Fruit fly (Drosophila melanogaster) whole organism, prepupa: ENCODE data around the gene CG13042.
A peak's percentile ranks its signal among the peaks of the same experiment; 100 is the strongest.

ENCODE experiments used
- CG10669 ChIP-seq: fragments of 200-800 bp; sonication (Bioruptor generic); optimal IDR thresholded peaks from 3 replicates; lab custom pipeline; 2018; ENCODE audit warnings: missing biosample characterization, mild to moderate bottlenecking, missing genetic modification characterization, moderate library complexity
- CG11294 ChIP-seq: fragments of 200-800 bp; sonication (Bioruptor generic); IDR thresholded peaks from 2 replicates; pipeline ENCODE4 v1.3.6; 2022; ENCODE audit warnings: missing biosample characterization, missing genetic modification characterization
- CG15336 ChIP-seq: fragments of 200-800 bp; sonication (Bioruptor generic); IDR thresholded peaks from 2 replicates; pipeline ENCODE4 v1.3.6; 2022; ENCODE audit warnings: missing biosample characterization, missing genetic modification characterization
- CG16779 ChIP-seq: fragments of 200-800 bp; sonication (Bioruptor generic); optimal IDR thresholded peaks from 3 replicates; lab custom pipeline; 2017; ENCODE audit warnings: missing biosample characterization, mild to moderate bottlenecking, missing genetic modification characterization
- CG3032 ChIP-seq: fragments of 200-800 bp; optimal IDR thresholded peaks from 2 replicates; lab custom pipeline; 2019; ENCODE audit warnings: missing biosample characterization, mild to moderate bottlenecking, missing genetic modification characterization, moderate library complexity
- CG32006 ChIP-seq: fragments of 200-800 bp; sonication (Bioruptor generic); optimal IDR thresholded peaks from 3 replicates; lab custom pipeline; 2017; ENCODE audit warnings: missing biosample characterization, mild to moderate bottlenecking, missing genetic modification characterization
- CG3919 ChIP-seq: fragments of 200-800 bp; sonication (Bioruptor generic); optimal IDR thresholded peaks from 3 replicates; lab custom pipeline; 2016; ENCODE audit warnings: missing biosample characterization, missing genetic modification characterization
- CG6163 ChIP-seq: fragments of 200-800 bp; sonication (Bioruptor generic); IDR thresholded peaks from 3 replicates; pipeline ENCODE4 v1.3.6; 2022; ENCODE audit warnings: missing biosample characterization, missing genetic modification characterization
- CG6276 ChIP-seq: fragments of 200-800 bp; sonication (Bioruptor generic); optimal IDR thresholded peaks from 2 replicates; lab custom pipeline; 2017; ENCODE audit warnings: missing biosample characterization, mild to moderate bottlenecking, missing genetic modification characterization
- CG6792 ChIP-seq: fragments of 200-800 bp; sonication (Bioruptor generic); optimal IDR thresholded peaks from 3 replicates; lab custom pipeline; 2016; ENCODE audit warnings: missing biosample characterization, missing genetic modification characterization
- CG6854 ChIP-seq: fragments of 200-800 bp; sonication (Bioruptor generic); optimal IDR thresholded peaks from 2 replicates; lab custom pipeline; 2017; ENCODE audit warnings: missing biosample characterization, mild to moderate bottlenecking, missing genetic modification characterization
- CG8119 ChIP-seq: fragments of 200-800 bp; sonication (Bioruptor generic); IDR thresholded peaks from 3 replicates; pipeline ENCODE4 v1.3.6; 2022; ENCODE audit warnings: missing biosample characterization, missing genetic modification characterization
- CG8319 ChIP-seq: fragments of 200-800 bp; sonication (Bioruptor generic); optimal IDR thresholded peaks from 3 replicates; lab custom pipeline; 2016; ENCODE audit warnings: missing biosample characterization, missing genetic modification characterization
- CG9139 ChIP-seq: fragments of 200-800 bp; sonication (Bioruptor generic); optimal IDR thresholded peaks from 3 replicates; lab custom pipeline; 2017; ENCODE audit warnings: missing biosample characterization, mild to moderate bottlenecking, missing genetic modification characterization
- Eip75B ChIP-seq: fragments of 200-800 bp; sonication (Bioruptor generic); optimal IDR thresholded peaks from 3 replicates; lab custom pipeline; 2016; ENCODE audit warnings: missing biosample characterization, missing genetic modification characterization
- Eip78C ChIP-seq: fragments of 200-800 bp; sonication (Bioruptor generic); peaks from one replicate; lab custom pipeline; 2016; ENCODE audit warnings: missing biosample characterization, missing genetic modification characterization
- Eip93F ChIP-seq: fragments of 200-800 bp; sonication (Bioruptor generic); optimal IDR thresholded peaks from 2 replicates; lab custom pipeline; 2016; ENCODE audit warnings: missing biosample characterization, mild to moderate bottlenecking, missing genetic modification characterization
- Ets96B ChIP-seq: fragments of 200-800 bp; optimal IDR thresholded peaks from 2 replicates; lab custom pipeline; 2019; ENCODE audit warnings: missing biosample characterization, mild to moderate bottlenecking, missing genetic modification characterization, moderate library complexity
- Hr4 ChIP-seq: fragments of 200-800 bp; sonication (Bioruptor generic); optimal IDR thresholded peaks from 3 replicates; lab custom pipeline; 2016; ENCODE audit warnings: missing biosample characterization, missing genetic modification characterization
- Lpt ChIP-seq: fragments of 200-800 bp; sonication (Bioruptor generic); optimal IDR thresholded peaks from 3 replicates; lab custom pipeline; 2016; ENCODE audit warnings: missing biosample characterization, missing genetic modification characterization
- Met ChIP-seq: fragments of 200-800 bp; sonication (Bioruptor generic); optimal IDR thresholded peaks from 3 replicates; lab custom pipeline; 2016; ENCODE audit warnings: missing biosample characterization, missing genetic modification characterization
- OdsH ChIP-seq: fragments of 200-800 bp; sonication (Bioruptor generic); optimal IDR thresholded peaks from 3 replicates; lab custom pipeline; 2016; ENCODE audit warnings: missing biosample characterization, missing genetic modification characterization
- Smox ChIP-seq: fragments of 200-800 bp; sonication (Bioruptor generic); optimal IDR thresholded peaks from 3 replicates; lab custom pipeline; 2016; ENCODE audit warnings: missing biosample characterization, missing genetic modification characterization
- Sox14 ChIP-seq: fragments of 200-800 bp; sonication (Bioruptor generic); optimal IDR thresholded peaks from 3 replicates; lab custom pipeline; 2016; ENCODE audit warnings: missing biosample characterization, missing genetic modification characterization
- Sox15 ChIP-seq: fragments of 200-800 bp; sonication (Bioruptor generic); optimal IDR thresholded peaks from 3 replicates; lab custom pipeline; 2016; ENCODE audit warnings: missing biosample characterization, missing genetic modification characterization
- acj6 ChIP-seq: fragments of 200-800 bp; sonication (Bioruptor generic); optimal IDR thresholded peaks from 3 replicates; lab custom pipeline; 2016; ENCODE audit warnings: missing biosample characterization, missing genetic modification characterization
- cyc ChIP-seq: fragments of 200-800 bp; sonication (Bioruptor generic); optimal IDR thresholded peaks from 3 replicates; lab custom pipeline; 2016; ENCODE audit warnings: missing biosample characterization, missing genetic modification characterization
- dac ChIP-seq: fragments of 200-800 bp; sonication (Bioruptor generic); optimal IDR thresholded peaks from 2 replicates; lab custom pipeline; 2017; ENCODE audit warnings: missing biosample characterization, mild to moderate bottlenecking, missing genetic modification characterization
- dsx ChIP-seq: fragments of 200-800 bp; optimal IDR thresholded peaks from 3 replicates; lab custom pipeline; 2019; ENCODE audit warnings: missing biosample characterization, mild to moderate bottlenecking, missing genetic modification characterization, moderate library complexity; ENCODE audit not compliant: poor library complexity, severe bottlenecking
- eg ChIP-seq: fragments of 200-800 bp; sonication (Bioruptor generic); IDR thresholded peaks from 3 replicates; pipeline ENCODE4 v1.3.6; 2022; ENCODE audit warnings: missing biosample characterization, missing genetic modification characterization
- esn ChIP-seq: fragments of 200-800 bp; sonication (Bioruptor generic); optimal IDR thresholded peaks from 2 replicates; lab custom pipeline; 2016; ENCODE audit warnings: missing biosample characterization, mild to moderate bottlenecking, missing genetic modification characterization, moderate library complexity
- net ChIP-seq: fragments of 200-800 bp; sonication (Bioruptor generic); optimal IDR thresholded peaks from 3 replicates; lab custom pipeline; 2016; ENCODE audit warnings: missing biosample characterization, missing genetic modification characterization
- pdm3 ChIP-seq: fragments of 200-800 bp; sonication (Bioruptor generic); optimal IDR thresholded peaks from 3 replicates; lab custom pipeline; 2016; ENCODE audit warnings: missing biosample characterization, missing genetic modification characterization
- ss ChIP-seq, 2 experiments: fragments of 200-800 bp; sonication (Bioruptor generic); optimal IDR thresholded peaks; 2 replicates in 1 of 2; 3 replicates in 1 of 2; lab custom pipeline; 2017 to 2018; ENCODE audit warnings: mild to moderate bottlenecking in 2 of 2, missing biosample characterization in 2 of 2, missing genetic modification characterization in 2 of 2, moderate library complexity in 1 of 2
- svp ChIP-seq: fragments of 200-800 bp; sonication (Bioruptor generic); peaks from one replicate; lab custom pipeline; 2016; ENCODE audit warnings: missing biosample characterization, missing genetic modification characterization
- topi ChIP-seq: fragments of 200-800 bp; sonication (Bioruptor generic); optimal IDR thresholded peaks from 3 replicates; lab custom pipeline; 2016; ENCODE audit warnings: missing biosample characterization, missing genetic modification characterization

Gene CG13042

DNA sequence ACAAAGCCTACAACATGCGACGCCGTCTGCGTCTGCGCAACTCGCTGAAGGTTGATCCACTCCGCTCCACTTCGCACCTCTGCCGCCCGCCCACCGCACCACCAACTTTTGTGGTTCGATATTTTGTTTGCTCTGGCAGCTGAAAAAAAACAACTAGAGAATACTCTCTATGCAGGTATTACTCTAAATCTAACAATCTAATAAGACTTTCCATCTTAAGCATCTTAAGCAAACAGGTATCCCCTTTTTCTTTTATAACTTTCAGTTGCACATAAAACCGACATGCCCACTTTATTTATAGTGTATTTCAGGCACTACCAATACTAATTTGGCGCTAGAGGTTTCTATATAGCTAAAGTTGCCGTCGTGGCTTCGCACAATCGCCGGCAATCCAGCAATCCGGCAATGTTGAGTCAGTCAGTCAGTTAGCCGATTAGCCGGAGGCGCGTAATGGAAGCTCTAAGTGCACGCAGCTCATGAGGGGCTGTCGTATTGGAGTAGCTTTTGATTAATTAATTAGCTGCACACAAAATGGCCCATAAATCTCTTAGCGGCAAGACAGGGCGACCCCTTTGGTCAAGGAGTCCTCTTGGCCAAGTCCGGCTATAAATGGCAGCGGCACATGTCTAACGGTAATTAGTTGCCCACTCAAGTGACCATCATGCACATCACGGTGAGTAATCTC is 20.1 kb upstream of the CG13042 start, which contains the start of gene CG13058 (continued):
- TF ChIP-seq CG6792 (GFP tag; lab: Kevin White, UChicago) (peak; percentile 21), Lpt (peak; percentile 65), Hr4 (GFP tag; lab: Kevin White, UChicago) (peak; percentile 85), CG3919 (GFP tag; lab: Kevin White, UChicago) (peak; percentile 44), CG16779 (tag; lab: Kevin White, UChicago) (peak; percentile 10), OdsH (peak; percentile 55), dac (GFP tag; lab: Kevin White, UChicago) (peak; percentile 35), esn (GFP tag; lab: Kevin White, UChicago) (no peak), topi (no peak), CG10669 (peak; percentile 62), pdm3 (GFP tag; lab: Kevin White, UChicago) (peak; percentile 73), acj6 (GFP tag; lab: Kevin White, UChicago) (peak; percentile 50), Sox15 (GFP tag; lab: Kevin White, UChicago) (no peak), CG32006 (GFP tag; lab: Kevin White, UChicago) (peak; percentile 85), Eip93F (GFP tag; lab: Kevin White, UChicago) (no peak)

DNA sequence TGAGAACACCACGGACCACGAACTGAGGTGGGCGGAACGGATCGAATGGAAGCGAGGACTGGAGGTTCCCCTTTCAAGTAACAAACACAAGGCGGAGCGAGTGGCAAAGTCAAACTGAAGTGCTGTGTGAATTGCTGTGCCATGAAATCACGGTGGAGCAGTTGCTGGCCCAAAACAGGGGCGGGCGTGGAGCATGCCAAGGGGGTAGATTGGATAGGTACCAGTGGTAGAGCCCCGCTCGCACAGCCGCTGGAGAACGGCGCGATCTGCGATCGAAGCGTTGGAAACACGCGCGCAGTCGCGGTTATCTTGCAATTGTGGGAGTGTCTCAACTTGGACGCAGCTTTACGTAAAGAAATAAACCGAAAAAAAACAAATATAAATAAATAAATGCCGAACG is 19.5 kb upstream of the CG13042 start, which contains the start of gene CG13038:
Gene CG13038 (minus strand): TSS at position 118 of the 400 bp plus-strand sequence.
- TF ChIP-seq svp (GFP tag; lab: Kevin White, UChicago): peak; percentile 16
- TF ChIP-seq Eip75B (GFP tag; lab: Kevin White, UChicago): no peak
- no peak for TF ChIP-seq CG8119 (GFP tag; lab: Robert Waterston, UW)
- TF ChIP-seq dac (GFP tag; lab: Kevin White, UChicago): no peak
- TF ChIP-seq Met (GFP tag; lab: Kevin White, UChicago): no peak
- TF ChIP-seq CG6854 (GFP tag; lab: Kevin White, UChicago): no peak
- TF ChIP-seq CG11294 (GFP tag; lab: Robert Waterston, UW): no peak
- TF ChIP-seq CG6163 (GFP tag; lab: Robert Waterston, UW): 0 out of 3 replicates have a peak, but pooled peaks have one; percentile 27
- TF ChIP-seq Smox: no peak
- no peak for TF ChIP-seq Sox14 (GFP tag; lab: Kevin White, UChicago)
- TF ChIP-seq acj6 (GFP tag; lab: Kevin White, UChicago): no peak
- no peak for TF ChIP-seq Eip78C (GFP tag; lab: Kevin White, UChicago)
- no peak for TF ChIP-seq CG32006 (GFP tag; lab: Kevin White, UChicago)
- TF ChIP-seq Ets96B: no peak
- TF ChIP-seq net (GFP tag; lab: Kevin White, UChicago): no peak
- no peak for TF ChIP-seq CG9139 (GFP tag; lab: Kevin White, UChicago)
- TF ChIP-seq Lpt: no peak
- TF ChIP-seq Sox15 (GFP tag; lab: Kevin White, UChicago): no peak
- TF ChIP-seq eg (GFP tag; lab: Robert Waterston, UW): peak; percentile 48
- no peak for TF ChIP-seq CG6792 (GFP tag; lab: Kevin White, UChicago)
- no peak for TF ChIP-seq CG15336 (GFP tag; lab: Robert Waterston, UW)
- TF ChIP-seq dsx (GFP tag; lab: Kevin White, UChicago): no peak
- TF ChIP-seq cyc (GFP tag; lab: Kevin White, UChicago): no peak
- TF ChIP-seq ss (GFP tag; optimal IDR thresholded peaks at IDR 0.05; lab: Kevin White, UChicago): peak in 1 of 2 experiments; percentile 15
- no peak for TF ChIP-seq CG8319
- no peak for TF ChIP-seq CG3032

DNA sequence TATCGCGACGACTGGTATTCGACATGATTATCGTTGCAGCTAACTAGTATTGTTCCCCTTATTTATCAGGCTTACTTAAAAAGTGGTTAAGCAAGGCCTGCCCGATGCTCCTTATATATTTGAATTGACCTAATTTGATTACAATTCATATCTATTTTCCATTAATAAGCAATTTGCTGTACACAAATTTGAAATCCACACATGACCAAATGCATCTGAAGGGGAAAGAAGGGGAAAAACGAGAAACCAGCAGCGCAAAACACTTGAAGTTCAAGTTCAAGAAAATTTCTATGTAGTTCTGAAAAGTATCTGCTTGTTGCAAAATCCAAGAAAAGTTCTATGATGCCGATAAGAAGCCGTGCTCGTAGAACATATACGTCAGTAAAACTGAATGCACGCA is 18.4 kb upstream of the CG13042 start, which contains the start of the genes CG13040 and CG13039:
Gene CG13040 (minus strand): TSS at position 101 of the 400 bp plus-strand sequence.
Gene CG13039 (minus strand): TSS at position 106 of the 400 bp plus-strand sequence.
- TF ChIP-seq CG6276 (no peak), acj6 (GFP tag; lab: Kevin White, UChicago) (no peak), svp (GFP tag; lab: Kevin White, UChicago) (no peak)
